Fruit fly (Drosophila melanogaster): ENCODE measurements around the gene CG34116.

DNA sequence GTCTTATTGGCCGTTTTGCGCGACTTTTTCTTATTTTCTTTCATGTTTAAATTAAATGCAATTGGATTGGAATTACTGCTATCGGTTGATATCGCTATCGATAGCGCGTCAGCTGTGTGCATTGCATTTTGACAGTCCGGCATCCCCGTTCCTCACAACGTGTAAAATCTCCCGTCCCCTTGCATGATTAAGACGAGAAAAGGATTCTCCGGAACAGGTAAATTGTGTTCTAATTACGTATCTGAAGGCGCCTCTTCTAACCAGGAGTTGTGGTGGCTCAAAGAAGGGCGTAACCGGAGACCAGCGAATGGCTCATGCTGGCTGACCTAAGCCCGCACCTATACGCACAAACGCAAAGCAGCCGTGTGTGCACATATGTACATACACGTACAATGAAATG, 1.3 kb upstream of the CG34116 start, which contains the start of the genes CG14104 and Kap-alpha1:
- TF ChIP-seq foxo (GFP tag; optimal IDR thresholded peaks at IDR 0.05), result no peak
- TF ChIP-seq dmrt93B (GFP tag; optimal IDR thresholded peaks at IDR 0.05), result no peak
- TF ChIP-seq dsf (GFP tag; optimal IDR thresholded peaks at IDR 0.05; ENCODE audit: borderline replicate concordance), result no peak
- TF ChIP-seq Hr78 (GFP tag; optimal IDR thresholded peaks at IDR 0.05), result no peak
- TF ChIP-seq dl (GFP tag; optimal IDR thresholded peaks at IDR 0.05; ENCODE audit: insufficient read depth in 1 of 2, partially characterized antibody in 2 of 2), result no peak
- TF ChIP-seq fru (GFP tag; optimal IDR thresholded peaks at IDR 0.05), result no peak
- TF ChIP-seq ey (GFP tag; optimal IDR thresholded peaks at IDR 0.05), result no peak
- no peak for TF ChIP-seq GATAd (GFP tag; optimal IDR thresholded peaks at IDR 0.05)
- TF ChIP-seq lola (GFP tag; optimal IDR thresholded peaks at IDR 0.05), result no peak
- TF ChIP-seq psq (GFP tag; optimal IDR thresholded peaks at IDR 0.05), result no peak
- TF ChIP-seq Dfd (GFP tag; optimal IDR thresholded peaks at IDR 0.05), result no peak
